Worm (Caenorhabditis elegans) whole organism, midembryonic: ENCODE measurements around the gene F25E5.9.

Experiments used
- T22C8.4 ChIP-seq: fragments of 200-800 bp; sonication (Bioruptor generic); IDR thresholded peaks from 2 replicates; pipeline ENCODE4 v1.3.6; 2022; ENCODE audit warnings: missing genetic modification characterization, missing compliant biosample characterization
- cog-1 ChIP-seq: sonication (generic microtip); optimal IDR thresholded peaks from 2 replicates; lab custom pipeline; 2016; ENCODE audit warnings: missing genetic modification characterization, missing compliant biosample characterization
- flt-1 ChIP-seq: fragments of 200-800 bp; sonication (Bioruptor generic); IDR thresholded peaks from 2 replicates; pipeline ENCODE4 v1.3.6; 2022; ENCODE audit warnings: missing genetic modification characterization, missing compliant biosample characterization
- tab-1 ChIP-seq: fragments of 200-800 bp; sonication (Bioruptor generic); IDR thresholded peaks from 2 replicates; pipeline ENCODE4 v1.3.6; 2022; ENCODE audit warnings: missing genetic modification characterization, missing compliant biosample characterization

- TF ChIP-seq tab-1 = no peak
- TF ChIP-seq cog-1 (tag; lab: Kevin White, UChicago) = no peak
- no peak for TF ChIP-seq flt-1 (GFP tag; lab: Robert Waterston, UW)
- no peak for TF ChIP-seq T22C8.4 (GFP tag; lab: Robert Waterston, UW)
Measured at ce11 chrV:7400095-7400494, 37.6 kb downstream of the F25E5.9 start, which contains the start of gene cnc-9.
